Worm (Caenorhabditis elegans): ENCODE data around the gene Y22D7AL.4.

ce11 chrIII:1626524-1626923, at the start of gene Y22D7AL.4:
- TF ChIP-seq W03F9.2 (tag; optimal IDR thresholded peaks at IDR 0.05) (no peak), him-1 (tag; optimal IDR thresholded peaks at IDR 0.05) (no peak)
